Fruit fly (Drosophila melanogaster) whole organism, embryonic: Measurements from ENCODE around the gene ast.

Experiments
- Ada2b ChIP-seq: fragments of 200-800 bp; sonication (Bioruptor generic); IDR thresholded peaks from 2 replicates; pipeline ENCODE4 v1.3.6; 2022; ENCODE audit warnings: missing biosample characterization, missing genetic modification characterization
- CG10267 ChIP-seq: fragments of 200-800 bp; sonication (Bioruptor generic); optimal IDR thresholded peaks from 2 replicates; lab custom pipeline; 2018; ENCODE audit warnings: missing biosample characterization, mild to moderate bottlenecking, missing genetic modification characterization, moderate library complexity
- CG10366 ChIP-seq: fragments of 200-800 bp; sonication (Bioruptor generic); IDR thresholded peaks from 2 replicates; pipeline ENCODE4 v1.3.6; 2022; ENCODE audit warnings: missing biosample characterization, missing genetic modification characterization
- CG10654 ChIP-seq: fragments of 200-800 bp; sonication (Bioruptor generic); optimal IDR thresholded peaks from 2 replicates; lab custom pipeline; 2016; ENCODE audit warnings: missing biosample characterization, missing genetic modification characterization
- CG11560 ChIP-seq: fragments of 200-800 bp; sonication (Bioruptor generic); IDR thresholded peaks from 3 replicates; pipeline ENCODE4 v1.3.6; 2022; ENCODE audit warnings: missing biosample characterization, missing genetic modification characterization
- CG11696 ChIP-seq: fragments of 200-800 bp; sonication (Bioruptor generic); IDR thresholded peaks from 2 replicates; pipeline ENCODE4 v1.3.6; 2022; ENCODE audit warnings: missing biosample characterization, missing genetic modification characterization
- CG12104 ChIP-seq: fragments of 200-800 bp; sonication (Bioruptor generic); optimal IDR thresholded peaks from 3 replicates; lab custom pipeline; 2016; ENCODE audit warnings: missing biosample characterization, missing genetic modification characterization
- CG1233 ChIP-seq: fragments of 200-800 bp; sonication (Bioruptor generic); optimal IDR thresholded peaks from 4 replicates; lab custom pipeline; 2018; ENCODE audit warnings: missing biosample characterization, mild to moderate bottlenecking, missing genetic modification characterization
- CG13894 ChIP-seq: fragments of 200-800 bp; sonication (Bioruptor generic); optimal IDR thresholded peaks from 3 replicates; lab custom pipeline; 2018; ENCODE audit warnings: missing biosample characterization, mild to moderate bottlenecking, missing genetic modification characterization, moderate library complexity
- CG16815 ChIP-seq: fragments of 200-800 bp; sonication (Bioruptor generic); optimal IDR thresholded peaks from 3 replicates; lab custom pipeline; 2017; ENCODE audit warnings: missing biosample characterization, mild to moderate bottlenecking, missing genetic modification characterization
- CG17186 ChIP-seq: fragments of 200-800 bp; sonication (Bioruptor generic); optimal IDR thresholded peaks from 3 replicates; lab custom pipeline; 2017; ENCODE audit warnings: missing biosample characterization, missing genetic modification reagents, missing genetic modification characterization
- CG2712 ChIP-seq: fragments of 200-800 bp; optimal IDR thresholded peaks from 3 replicates; lab custom pipeline; 2019; ENCODE audit warnings: missing biosample characterization, mild to moderate bottlenecking, missing genetic modification characterization, moderate library complexity
- CG2889 ChIP-seq: fragments of 200-800 bp; sonication (Bioruptor generic); IDR thresholded peaks from 3 replicates; pipeline ENCODE4 v1.3.6; 2022; ENCODE audit warnings: missing biosample characterization, missing genetic modification characterization
- CG31365 ChIP-seq: fragments of 200-800 bp; sonication (Bioruptor generic); optimal IDR thresholded peaks from 2 replicates; lab custom pipeline; 2018; ENCODE audit warnings: missing biosample characterization, mild to moderate bottlenecking, missing genetic modification characterization
- CG3726 ChIP-seq: fragments of 200-800 bp; sonication (Bioruptor generic); IDR thresholded peaks from 3 replicates; pipeline ENCODE4, ENCODE4 v1.3.6; 2022; ENCODE audit warnings: missing biosample characterization, missing genetic modification characterization
- CG4730 ChIP-seq: fragments of 200-800 bp; sonication (Bioruptor generic); IDR thresholded peaks from 2 replicates; pipeline ENCODE4 v1.3.6; 2022; ENCODE audit warnings: missing biosample characterization, missing genetic modification characterization
- CG6813 ChIP-seq: fragments of 200-800 bp; sonication (Bioruptor generic); optimal IDR thresholded peaks from 2 replicates; lab custom pipeline; 2017; ENCODE audit warnings: missing biosample characterization, missing genetic modification characterization, mild to moderate bottlenecking, moderate library complexity, missing genetic modification reagents
- CG7786 ChIP-seq: fragments of 200-800 bp; sonication (Bioruptor generic); optimal IDR thresholded peaks from 2 replicates; lab custom pipeline; 2016; ENCODE audit warnings: missing biosample characterization, missing genetic modification characterization
- CG9876 ChIP-seq: fragments of 200-800 bp; sonication (Bioruptor generic); optimal IDR thresholded peaks from 2 replicates; lab custom pipeline; 2016; ENCODE audit warnings: missing biosample characterization, missing genetic modification characterization
- Elba2 ChIP-seq: fragments of 200-800 bp; sonication (Bioruptor generic); optimal IDR thresholded peaks from 3 replicates; lab custom pipeline; 2016; ENCODE audit warnings: missing biosample characterization, missing genetic modification characterization
- Ets65A ChIP-seq: fragments of 200-800 bp; sonication (Bioruptor generic); peaks from one replicate; lab custom pipeline; 2016; ENCODE audit warnings: missing biosample characterization, missing genetic modification characterization
- HLHmδ ChIP-seq: fragments of 200-800 bp; sonication (Bioruptor generic); optimal IDR thresholded peaks from 2 replicates; lab custom pipeline; 2018; ENCODE audit warnings: missing biosample characterization, mild to moderate bottlenecking, missing genetic modification characterization, moderate library complexity
- Lhr ChIP-seq: fragments of 200-800 bp; sonication (Bioruptor generic); optimal IDR thresholded peaks from 3 replicates; lab custom pipeline; 2017; ENCODE audit warnings: mild to moderate bottlenecking, missing biosample characterization, missing genetic modification reagents, missing genetic modification characterization
- MESR4 ChIP-seq: fragments of 200-800 bp; sonication (Bioruptor generic); optimal IDR thresholded peaks from 2 replicates; lab custom pipeline; 2018; ENCODE audit warnings: missing biosample characterization, mild to moderate bottlenecking, missing genetic modification characterization, moderate library complexity
- PHDP ChIP-seq: fragments of 200-800 bp; sonication (Bioruptor generic); optimal IDR thresholded peaks from 3 replicates; lab custom pipeline; 2018; ENCODE audit warnings: missing biosample characterization, mild to moderate bottlenecking, missing genetic modification characterization, moderate library complexity
- Sin3A ChIP-seq: fragments of >200 bp; optimal IDR thresholded peaks from 2 replicates; lab custom pipeline; 2018
- Sry-β ChIP-seq: fragments of 200-800 bp; sonication (Bioruptor generic); optimal IDR thresholded peaks from 2 replicates; lab custom pipeline; 2018; ENCODE audit warnings: missing biosample characterization, mild to moderate bottlenecking, missing genetic modification characterization, moderate library complexity
- TFAM ChIP-seq: fragments of 200-800 bp; sonication (Bioruptor generic); optimal IDR thresholded peaks from 2 replicates; lab custom pipeline; 2017; ENCODE audit warnings: missing biosample characterization, missing genetic modification characterization, inconsistent platforms
- YL-1 ChIP-seq: fragments of 200-800 bp; sonication (Bioruptor generic); optimal IDR thresholded peaks from 3 replicates; lab custom pipeline; 2017; ENCODE audit warnings: missing biosample characterization, mild to moderate bottlenecking, missing genetic modification characterization
- ac ChIP-seq: fragments of 200-800 bp; sonication (Bioruptor generic); optimal IDR thresholded peaks from 3 replicates; lab custom pipeline; 2017; ENCODE audit warnings: missing biosample characterization, mild to moderate bottlenecking, missing genetic modification characterization
- ash1 ChIP-seq: fragments of 200-800 bp; sonication (Bioruptor generic); optimal IDR thresholded peaks from 2 replicates; lab custom pipeline; 2018; ENCODE audit warnings: missing biosample characterization, mild to moderate bottlenecking, missing genetic modification characterization
- bigmax ChIP-seq: fragments of 200-800 bp; sonication (Bioruptor generic); optimal IDR thresholded peaks from 2 replicates; lab custom pipeline; 2018; ENCODE audit warnings: missing biosample characterization, mild to moderate bottlenecking, missing genetic modification characterization
- cg ChIP-seq: fragments of 200-800 bp; sonication (Bioruptor generic); optimal IDR thresholded peaks from 3 replicates; lab custom pipeline; 2019; ENCODE audit warnings: missing biosample characterization, mild to moderate bottlenecking, missing genetic modification characterization, moderate library complexity
- disco-r ChIP-seq: fragments of 200-800 bp; sonication (Bioruptor generic); optimal IDR thresholded peaks from 2 replicates; lab custom pipeline; 2016; ENCODE audit warnings: missing biosample characterization, missing genetic modification characterization
- dm ChIP-seq: fragments of 200-800 bp; sonication (Bioruptor generic); optimal IDR thresholded peaks from 3 replicates; lab custom pipeline; 2016; ENCODE audit warnings: missing biosample characterization, missing genetic modification characterization
- eve ChIP-seq, 2 experiments: fragments of >200 bp; optimal IDR thresholded peaks; 2 replicates each; lab custom pipeline; 2017; ENCODE audit warnings: missing biosample characterization in 2 of 2, missing genetic modification characterization in 2 of 2
- fru ChIP-seq: fragments of >200 bp; optimal IDR thresholded peaks from 2 replicates; lab custom pipeline; 2017
- gce ChIP-seq: fragments of 200-800 bp; sonication (Bioruptor generic); IDR thresholded peaks from 3 replicates; pipeline ENCODE4 v1.3.6; 2022; ENCODE audit warnings: missing biosample characterization, missing genetic modification characterization
- her ChIP-seq: fragments of 200-800 bp; sonication (Bioruptor generic); optimal IDR thresholded peaks from 2 replicates; lab custom pipeline; 2016; ENCODE audit warnings: missing biosample characterization, missing genetic modification characterization
- kah ChIP-seq: fragments of 200-800 bp; sonication (Bioruptor generic); optimal IDR thresholded peaks from 2 replicates; lab custom pipeline; 2018; ENCODE audit warnings: missing biosample characterization, mild to moderate bottlenecking, missing genetic modification characterization
- maf-S ChIP-seq: fragments of 200-800 bp; sonication (Bioruptor generic); optimal IDR thresholded peaks from 2 replicates; lab custom pipeline; 2016; ENCODE audit warnings: missing biosample characterization, missing genetic modification characterization
- p53 ChIP-seq: fragments of 200-800 bp; sonication (Bioruptor generic); optimal IDR thresholded peaks from 2 replicates; lab custom pipeline; 2016; ENCODE audit warnings: missing biosample characterization, missing genetic modification characterization
- pita ChIP-seq: fragments of 200-800 bp; sonication (Bioruptor generic); optimal IDR thresholded peaks from 2 replicates; lab custom pipeline; 2017; ENCODE audit warnings: missing biosample characterization, mild to moderate bottlenecking, missing genetic modification characterization
- scrt ChIP-seq: fragments of 200-800 bp; sonication (Bioruptor generic); optimal IDR thresholded peaks from 2 replicates; lab custom pipeline; 2018; ENCODE audit warnings: missing biosample characterization, mild to moderate bottlenecking, missing genetic modification characterization, moderate library complexity
- sens-2 ChIP-seq: fragments of 200-800 bp; sonication (Bioruptor generic); IDR thresholded peaks from 2 replicates; pipeline ENCODE4 v1.3.6; 2022; ENCODE audit warnings: missing biosample characterization, missing genetic modification characterization
- seq ChIP-seq: fragments of 200-800 bp; sonication (Bioruptor generic); IDR thresholded peaks from 2 replicates; pipeline ENCODE4 v1.3.6; 2022; ENCODE audit warnings: missing biosample characterization, missing genetic modification characterization
- sqz ChIP-seq: fragments of 200-800 bp; sonication (Bioruptor generic); optimal IDR thresholded peaks from 3 replicates; lab custom pipeline; 2018; ENCODE audit warnings: missing biosample characterization, mild to moderate bottlenecking, missing genetic modification characterization
- twi ChIP-seq: fragments of 200-800 bp; optimal IDR thresholded peaks from 2 replicates; lab custom pipeline; 2019; ENCODE audit warnings: missing biosample characterization, mild to moderate bottlenecking, missing genetic modification characterization, moderate library complexity
- z ChIP-seq: fragments of 200-800 bp; sonication (Bioruptor generic); IDR thresholded peaks from 3 replicates; pipeline ENCODE4 v1.3.6; 2022; ENCODE audit warnings: missing biosample characterization, missing genetic modification characterization
- zen ChIP-seq: fragments of 200-800 bp; sonication (Bioruptor generic); optimal IDR thresholded peaks from 3 replicates; lab custom pipeline; 2018; ENCODE audit warnings: missing biosample characterization, mild to moderate bottlenecking, missing genetic modification characterization, moderate library complexity
- zf30C ChIP-seq: fragments of 200-800 bp; sonication (Bioruptor generic); optimal IDR thresholded peaks from 3 replicates; lab custom pipeline; 2018; ENCODE audit warnings: missing biosample characterization, mild to moderate bottlenecking, missing genetic modification characterization

Gene ast

dm6 chr2L:1123078-1123818 is 45.5 kb downstream of the ast start (continued):
- TF ChIP-seq gce (GFP tag; lab: Robert Waterston, UW) (no peak), maf-S (GFP tag; lab: Kevin White, UChicago) (no peak), zen (tag; lab: Kevin White, UChicago) (no peak), CG10366 (GFP tag; lab: Robert Waterston, UW) (no peak), CG4730 (no peak), z (0 out of 3 replicates have a peak, but pooled peaks have one; percentile 40), kah (GFP tag; lab: Kevin White, UChicago) (no peak), TFAM (GFP tag; lab: Kevin White, UChicago) (no peak), sens-2 (no peak), CG2712 (tag; lab: Kevin White, UChicago) (peak; percentile 56), ac (GFP tag; lab: Kevin White, UChicago) (peak; percentile 49), CG3726 (GFP tag; lab: Robert Waterston, UW) (0 out of 3 replicates have a peak, but pooled peaks have one; percentile 14), disco-r (no peak), CG31365 (tag; lab: Kevin White, UChicago) (peak; percentile 1), Elba2 (GFP tag; lab: Kevin White, UChicago) (no peak), Lhr (GFP tag; lab: Kevin White, UChicago) (peak; percentile 52), Sin3A (lab: Kevin White, UChicago) (no peak), PHDP (tag; lab: Kevin White, UChicago) (peak; percentile 65), HLHmδ (GFP tag; lab: Kevin White, UChicago) (no peak), CG13894 (tag; lab: Kevin White, UChicago) (peak; percentile 34), zf30C (no peak), p53 (GFP tag; lab: Kevin White, UChicago) (no peak), seq (GFP tag; lab: Robert Waterston, UW) (no peak), CG10654 (GFP tag; lab: Kevin White, UChicago) (peak; percentile 3), CG7786 (GFP tag; lab: Kevin White, UChicago) (no peak), bigmax (no peak), her (GFP tag; lab: Kevin White, UChicago) (no peak), CG17186 (GFP tag; lab: Kevin White, UChicago) (peak; percentile 7), CG6813 (GFP tag; lab: Kevin White, UChicago) (peak; percentile 74), CG12104 (no peak), CG11560 (no peak), CG11696 (GFP tag; lab: Robert Waterston, UW) (no peak), CG9876 (GFP tag; lab: Kevin White, UChicago) (no peak), YL-1 (peak; percentile 5), dm (GFP tag; lab: Kevin White, UChicago) (no peak), pita (GFP tag; lab: Kevin White, UChicago) (no peak), CG10267 (tag; lab: Kevin White, UChicago) (peak; percentile 30), Sry-β (GFP tag; lab: Kevin White, UChicago) (no peak), CG1233 (GFP tag; lab: Kevin White, UChicago) (peak; percentile 45), Ada2b (no peak), fru (lab: Kevin White, UChicago) (no peak), CG16815 (GFP tag; lab: Kevin White, UChicago) (no peak), cg (GFP tag; lab: Kevin White, UChicago) (no peak), eve (GFP tag; optimal IDR thresholded peaks at IDR 0.05; lab: Kevin White, UChicago) (no peak), MESR4 (GFP tag; lab: Kevin White, UChicago) (no peak), CG2889 (GFP tag; lab: Robert Waterston, UW) (no peak), scrt (no peak), twi (tag; lab: Kevin White, UChicago) (no peak), sqz (no peak), ash1 (GFP tag; lab: Kevin White, UChicago) (no peak), Ets65A (no peak)
